Worm (Caenorhabditis elegans) whole organism, mixed stage, embryonic: ENCODE measurements around the gene F07G11.3.

Source experiments
- blmp-1 ChIP-seq: fragments of 150-350 bp; optimal IDR thresholded peaks from 2 replicates; lab custom pipeline; 2014; ENCODE audit warnings: missing biosample characterization, missing genetic modification characterization
- ceh-39 ChIP-seq: fragments of 150-350 bp; optimal IDR thresholded peaks from 2 replicates; lab custom pipeline; 2014; ENCODE audit warnings: missing biosample characterization, missing genetic modification characterization
- lsy-2 ChIP-seq: fragments of 150-350 bp; optimal IDR thresholded peaks from 2 replicates; lab custom pipeline; 2014; ENCODE audit warnings: missing biosample characterization, missing genetic modification characterization
- mls-2 ChIP-seq: sonication (generic microtip); optimal IDR thresholded peaks from 2 replicates; lab custom pipeline; 2016; ENCODE audit warnings: mild to moderate bottlenecking, missing genetic modification characterization, moderate library complexity, missing compliant biosample characterization
- nhr-76 ChIP-seq: sonication (generic microtip); optimal IDR thresholded peaks from 2 replicates; lab custom pipeline; 2017; ENCODE audit warnings: missing biosample characterization, missing genetic modification characterization
- unc-39 ChIP-seq: fragments of 150-350 bp; optimal IDR thresholded peaks from 2 replicates; lab custom pipeline; 2014; ENCODE audit warnings: missing biosample characterization, missing genetic modification characterization
- unc-62 ChIP-seq: fragments of 150-350 bp; optimal IDR thresholded peaks from 2 replicates; lab custom pipeline; 2014; ENCODE audit warnings: missing biosample characterization, missing genetic modification reagents, missing genetic modification characterization

DNA sequence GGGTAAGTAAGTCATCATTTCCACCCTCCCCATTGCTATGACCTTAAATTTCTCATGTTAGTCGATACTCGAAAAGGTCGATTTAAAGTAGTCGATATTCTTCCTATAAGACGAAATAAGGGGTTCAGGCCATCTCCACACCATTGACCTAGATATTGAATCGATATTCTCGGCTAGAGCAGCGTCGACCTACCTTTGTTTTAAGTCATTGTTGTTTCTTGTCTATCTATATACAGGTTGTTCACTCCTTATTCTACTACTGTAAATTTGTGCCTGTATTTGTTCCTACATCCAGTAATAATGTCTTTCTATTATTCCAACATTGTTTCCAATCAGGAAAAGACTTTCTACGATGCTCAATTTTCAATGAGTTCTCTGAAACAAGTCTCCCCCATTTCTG, 28.4 kb downstream of the F07G11.3 start, which contains the start of gene F10G2.4:
- no peak for TF ChIP-seq nhr-76 (tag; lab: Kevin White, UChicago)
- no peak for TF ChIP-seq blmp-1
- no peak for TF ChIP-seq unc-39
- no peak for TF ChIP-seq mls-2 (tag; lab: Kevin White, UChicago)
- TF ChIP-seq ceh-39 (tag; lab: Kevin White, UChicago) = no peak
- no peak for TF ChIP-seq lsy-2
- TF ChIP-seq unc-62 (GFP tag; lab: Kevin White, UChicago) = no peak
